Worm (Caenorhabditis elegans): ENCODE results near the gene C45B2.3.

DNA sequence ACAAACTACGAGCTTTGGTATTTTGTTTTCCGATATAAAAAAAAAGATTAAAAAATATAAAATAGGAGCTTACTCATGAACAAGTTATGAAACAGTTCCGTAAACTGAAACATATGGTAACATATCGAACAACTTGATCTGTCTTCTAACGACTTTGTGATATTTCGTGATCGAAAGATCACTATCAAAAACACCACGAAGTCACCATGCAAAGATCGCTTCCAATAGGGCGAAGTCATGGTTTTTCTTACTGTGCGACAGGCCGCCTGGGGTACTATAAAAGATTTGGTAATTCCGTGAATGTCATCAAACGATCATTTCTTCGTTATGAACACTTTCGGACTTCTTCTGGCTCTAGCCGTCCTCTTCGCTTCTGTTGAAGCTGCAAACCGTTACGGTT lies at the start of gene C45B2.3:
- TF ChIP-seq ztf-11 (tag; optimal IDR thresholded peaks at IDR 0.05) (no peak), fkh-10 (GFP tag; optimal IDR thresholded peaks at IDR 0.05) (no peak), tbx-2 (tag; optimal IDR thresholded peaks at IDR 0.05) (no peak), nhr-77 (tag; optimal IDR thresholded peaks at IDR 0.05) (no peak), snpc-4 (tag; optimal IDR thresholded peaks at IDR 0.05) (no peak), ZK546.5 (tag; optimal IDR thresholded peaks at IDR 0.05) (no peak), zag-1 (tag; optimal IDR thresholded peaks at IDR 0.05) (no peak), nhr-11 (tag; optimal IDR thresholded peaks at IDR 0.05) (no peak), jun-1 (tag; optimal IDR thresholded peaks at IDR 0.05) (no peak), ceh-28 (tag; optimal IDR thresholded peaks at IDR 0.05) (no peak)

Measured in whole organism, L3 larva.